Fruit fly (Drosophila melanogaster) whole organism, prepupa: ENCODE data around the gene CG6066.

Source experiments
- Blimp-1 ChIP-seq: fragments of 200-800 bp; sonication (Bioruptor generic); optimal IDR thresholded peaks from 3 replicates; lab custom pipeline; 2017; ENCODE audit warnings: missing biosample characterization, missing genetic modification characterization, mild to moderate bottlenecking, moderate library complexity, missing genetic modification reagents
- CG10631 ChIP-seq: fragments of 200-800 bp; sonication (Bioruptor generic); optimal IDR thresholded peaks from 2 replicates; lab custom pipeline; 2016; ENCODE audit warnings: missing biosample characterization, missing genetic modification characterization
- CG10669 ChIP-seq: fragments of 200-800 bp; sonication (Bioruptor generic); optimal IDR thresholded peaks from 3 replicates; lab custom pipeline; 2018; ENCODE audit warnings: missing biosample characterization, mild to moderate bottlenecking, missing genetic modification characterization, moderate library complexity
- CG11762 ChIP-seq: fragments of 200-800 bp; sonication (Bioruptor generic); optimal IDR thresholded peaks from 3 replicates; lab custom pipeline; 2016; ENCODE audit warnings: missing biosample characterization, missing genetic modification characterization; ENCODE audit not compliant: insufficient read depth
- CG11902 ChIP-seq: fragments of 200-800 bp; sonication (Bioruptor generic); optimal IDR thresholded peaks from 3 replicates; lab custom pipeline; 2016; ENCODE audit warnings: missing biosample characterization, missing genetic modification characterization
- CG15336 ChIP-seq: fragments of 200-800 bp; sonication (Bioruptor generic); IDR thresholded peaks from 2 replicates; pipeline ENCODE4 v1.3.6; 2022; ENCODE audit warnings: missing biosample characterization, missing genetic modification characterization
- CG1621 ChIP-seq: fragments of 200-800 bp; sonication (Bioruptor generic); optimal IDR thresholded peaks from 3 replicates; lab custom pipeline; 2018; ENCODE audit warnings: missing biosample characterization, mild to moderate bottlenecking, missing genetic modification characterization
- CG31627 ChIP-seq: fragments of 200-800 bp; sonication (Bioruptor generic); optimal IDR thresholded peaks from 3 replicates; lab custom pipeline; 2016; ENCODE audit warnings: missing biosample characterization, missing genetic modification characterization
- CG32006 ChIP-seq: fragments of 200-800 bp; sonication (Bioruptor generic); optimal IDR thresholded peaks from 3 replicates; lab custom pipeline; 2017; ENCODE audit warnings: missing biosample characterization, mild to moderate bottlenecking, missing genetic modification characterization
- CG34406 ChIP-seq: fragments of 200-800 bp; sonication (Bioruptor generic); optimal IDR thresholded peaks from 3 replicates; lab custom pipeline; 2016; ENCODE audit warnings: missing biosample characterization, missing genetic modification characterization
- CG6163 ChIP-seq: fragments of 200-800 bp; sonication (Bioruptor generic); IDR thresholded peaks from 3 replicates; pipeline ENCODE4 v1.3.6; 2022; ENCODE audit warnings: missing biosample characterization, missing genetic modification characterization
- CG6792 ChIP-seq: fragments of 200-800 bp; sonication (Bioruptor generic); optimal IDR thresholded peaks from 3 replicates; lab custom pipeline; 2016; ENCODE audit warnings: missing biosample characterization, missing genetic modification characterization
- CG6854 ChIP-seq: fragments of 200-800 bp; sonication (Bioruptor generic); optimal IDR thresholded peaks from 2 replicates; lab custom pipeline; 2017; ENCODE audit warnings: missing biosample characterization, mild to moderate bottlenecking, missing genetic modification characterization
- CG7368 ChIP-seq: fragments of 200-800 bp; sonication (Bioruptor generic); optimal IDR thresholded peaks from 3 replicates; lab custom pipeline; 2016; ENCODE audit warnings: missing biosample characterization, missing genetic modification characterization
- CG8119 ChIP-seq: fragments of 200-800 bp; sonication (Bioruptor generic); IDR thresholded peaks from 3 replicates; pipeline ENCODE4 v1.3.6; 2022; ENCODE audit warnings: missing biosample characterization, missing genetic modification characterization
- CG8319 ChIP-seq: fragments of 200-800 bp; sonication (Bioruptor generic); optimal IDR thresholded peaks from 3 replicates; lab custom pipeline; 2016; ENCODE audit warnings: missing biosample characterization, missing genetic modification characterization
- Eip75B ChIP-seq: fragments of 200-800 bp; sonication (Bioruptor generic); optimal IDR thresholded peaks from 3 replicates; lab custom pipeline; 2016; ENCODE audit warnings: missing biosample characterization, missing genetic modification characterization
- Eip93F ChIP-seq: fragments of 200-800 bp; sonication (Bioruptor generic); optimal IDR thresholded peaks from 2 replicates; lab custom pipeline; 2016; ENCODE audit warnings: missing biosample characterization, mild to moderate bottlenecking, missing genetic modification characterization
- Ets21C ChIP-seq: fragments of 200-800 bp; sonication (Bioruptor generic); optimal IDR thresholded peaks from 3 replicates; lab custom pipeline; 2016; ENCODE audit warnings: missing biosample characterization, missing genetic modification characterization
- Ets96B ChIP-seq: fragments of 200-800 bp; optimal IDR thresholded peaks from 2 replicates; lab custom pipeline; 2019; ENCODE audit warnings: missing biosample characterization, mild to moderate bottlenecking, missing genetic modification characterization, moderate library complexity
- Gug ChIP-seq: fragments of 200-800 bp; sonication (Bioruptor generic); IDR thresholded peaks from 2 replicates; pipeline ENCODE4 v1.3.6; 2022; ENCODE audit warnings: missing biosample characterization, missing genetic modification characterization
- Hr38 ChIP-seq: sonication (Bioruptor generic); optimal IDR thresholded peaks from 2 replicates; lab custom pipeline; 2016; ENCODE audit warnings: missing biosample characterization, missing genetic modification characterization
- Hr39 ChIP-seq: fragments of 200-800 bp; sonication (Bioruptor generic); optimal IDR thresholded peaks from 2 replicates; lab custom pipeline; 2016; ENCODE audit warnings: missing biosample characterization, missing genetic modification characterization
- Hr4 ChIP-seq: fragments of 200-800 bp; sonication (Bioruptor generic); optimal IDR thresholded peaks from 3 replicates; lab custom pipeline; 2016; ENCODE audit warnings: missing biosample characterization, missing genetic modification characterization
- Met ChIP-seq: fragments of 200-800 bp; sonication (Bioruptor generic); optimal IDR thresholded peaks from 3 replicates; lab custom pipeline; 2016; ENCODE audit warnings: missing biosample characterization, missing genetic modification characterization
- OdsH ChIP-seq: fragments of 200-800 bp; sonication (Bioruptor generic); optimal IDR thresholded peaks from 3 replicates; lab custom pipeline; 2016; ENCODE audit warnings: missing biosample characterization, missing genetic modification characterization
- Sox102F ChIP-seq: fragments of 200-800 bp; sonication (Bioruptor generic); optimal IDR thresholded peaks from 2 replicates; lab custom pipeline; 2016; ENCODE audit warnings: missing biosample characterization, mild to moderate bottlenecking, missing genetic modification characterization
- Sox14 ChIP-seq: fragments of 200-800 bp; sonication (Bioruptor generic); optimal IDR thresholded peaks from 3 replicates; lab custom pipeline; 2016; ENCODE audit warnings: missing biosample characterization, missing genetic modification characterization
- Sox15 ChIP-seq: fragments of 200-800 bp; sonication (Bioruptor generic); optimal IDR thresholded peaks from 3 replicates; lab custom pipeline; 2016; ENCODE audit warnings: missing biosample characterization, missing genetic modification characterization
- achi ChIP-seq: fragments of 200-800 bp; sonication (Bioruptor generic); optimal IDR thresholded peaks from 3 replicates; lab custom pipeline; 2016; ENCODE audit warnings: missing biosample characterization, missing genetic modification characterization
- acj6 ChIP-seq: fragments of 200-800 bp; sonication (Bioruptor generic); optimal IDR thresholded peaks from 3 replicates; lab custom pipeline; 2016; ENCODE audit warnings: missing biosample characterization, missing genetic modification characterization
- cyc ChIP-seq: fragments of 200-800 bp; sonication (Bioruptor generic); optimal IDR thresholded peaks from 3 replicates; lab custom pipeline; 2016; ENCODE audit warnings: missing biosample characterization, missing genetic modification characterization
- dsx ChIP-seq: fragments of 200-800 bp; optimal IDR thresholded peaks from 3 replicates; lab custom pipeline; 2019; ENCODE audit warnings: missing biosample characterization, mild to moderate bottlenecking, missing genetic modification characterization, moderate library complexity; ENCODE audit not compliant: poor library complexity, severe bottlenecking
- eg ChIP-seq: fragments of 200-800 bp; sonication (Bioruptor generic); IDR thresholded peaks from 3 replicates; pipeline ENCODE4 v1.3.6; 2022; ENCODE audit warnings: missing biosample characterization, missing genetic modification characterization
- fd59A ChIP-seq: fragments of 200-800 bp; sonication (Bioruptor generic); optimal IDR thresholded peaks from 2 replicates; lab custom pipeline; 2017; ENCODE audit warnings: missing biosample characterization, mild to moderate bottlenecking, missing genetic modification characterization, missing genetic modification reagents
- fkh ChIP-seq: fragments of 200-800 bp; sonication (Bioruptor generic); optimal IDR thresholded peaks from 3 replicates; lab custom pipeline; 2017; ENCODE audit warnings: missing biosample characterization, mild to moderate bottlenecking, missing genetic modification characterization, moderate library complexity
- lz ChIP-seq: fragments of 200-800 bp; sonication (Bioruptor generic); optimal IDR thresholded peaks from 3 replicates; lab custom pipeline; 2016; ENCODE audit warnings: missing biosample characterization, missing genetic modification characterization
- net ChIP-seq: fragments of 200-800 bp; sonication (Bioruptor generic); optimal IDR thresholded peaks from 3 replicates; lab custom pipeline; 2016; ENCODE audit warnings: missing biosample characterization, missing genetic modification characterization
- spab ChIP-seq: fragments of 200-800 bp; sonication (Bioruptor generic); optimal IDR thresholded peaks from 2 replicates; lab custom pipeline; 2017; ENCODE audit warnings: missing biosample characterization, mild to moderate bottlenecking, missing genetic modification characterization, missing genetic modification reagents
- svp ChIP-seq: fragments of 200-800 bp; sonication (Bioruptor generic); peaks from one replicate; lab custom pipeline; 2016; ENCODE audit warnings: missing biosample characterization, missing genetic modification characterization
- topi ChIP-seq: fragments of 200-800 bp; sonication (Bioruptor generic); optimal IDR thresholded peaks from 3 replicates; lab custom pipeline; 2016; ENCODE audit warnings: missing biosample characterization, missing genetic modification characterization
- vri ChIP-seq: fragments of 200-800 bp; sonication (Bioruptor generic); optimal IDR thresholded peaks from 3 replicates; lab custom pipeline; 2016; ENCODE audit warnings: missing biosample characterization, mild to moderate bottlenecking, missing genetic modification characterization

CG6066 gene

dm6 chr3R:27099579-27099978 lies 16.9 kb downstream of the CG6066 start, which contains the start of gene eater:
eater (minus strand) TSS chr3R:27099679.
- TF ChIP-seq acj6 (GFP tag; lab: Kevin White, UChicago) (no peak), CG10669 (GFP tag; lab: Kevin White, UChicago) (no peak), CG6854 (no peak), CG8119 (GFP tag; lab: Robert Waterston, UW) (no peak), Sox102F (no peak), Hr38 (no peak), CG15336 (GFP tag; lab: Robert Waterston, UW) (no peak), cyc (GFP tag; lab: Kevin White, UChicago) (no peak), Ets21C (GFP tag; lab: Kevin White, UChicago) (no peak), CG34406 (GFP tag; lab: Kevin White, UChicago) (no peak)

- no peak for TF ChIP-seq Hr4 (GFP tag; lab: Kevin White, UChicago)
- TF ChIP-seq CG15336 (GFP tag; lab: Robert Waterston, UW): no peak
- TF ChIP-seq net: no peak
- TF ChIP-seq topi: no peak
- TF ChIP-seq CG8119 (GFP tag; lab: Robert Waterston, UW): no peak
- TF ChIP-seq fd59A (GFP tag; lab: Kevin White, UChicago): no peak
- TF ChIP-seq CG6792: no peak
- TF ChIP-seq CG10631 (GFP tag; lab: Kevin White, UChicago): no peak
- no peak for TF ChIP-seq Hr39 (GFP tag; lab: Kevin White, UChicago)
- TF ChIP-seq Ets96B: no peak
Observed at dm6 chr3R:27098638-27099037, 17.9 kb downstream of the CG6066 start.

DNA sequence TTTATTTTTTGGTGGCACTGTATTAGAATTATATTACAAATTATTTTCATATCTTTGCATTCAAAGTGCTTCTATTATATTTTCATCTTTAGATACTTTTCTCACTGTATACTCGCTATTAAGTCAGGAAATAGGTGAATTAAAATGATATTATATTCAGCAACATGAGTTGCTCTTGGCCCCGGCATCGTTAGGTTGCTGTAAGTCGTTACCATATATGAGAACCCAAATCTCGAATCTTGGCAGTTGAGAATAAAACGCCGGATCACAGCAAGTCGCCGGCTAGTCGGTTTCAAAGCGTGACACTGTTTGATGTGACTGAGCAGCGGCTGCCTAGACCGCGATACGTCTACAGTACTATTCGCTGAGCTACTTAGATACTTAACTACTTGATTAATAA lies 22.3 kb downstream of the CG6066 start, which contains the start of gene CG14259:
CG14259 (plus strand) TSS at position 301 of the 400 bp plus-strand sequence.
- TF ChIP-seq CG8319 (GFP tag; lab: Kevin White, UChicago) (no peak), Ets21C (GFP tag; lab: Kevin White, UChicago) (no peak), CG1621 (tag; lab: Kevin White, UChicago) (no peak), Sox102F (no peak), CG8119 (GFP tag; lab: Robert Waterston, UW) (no peak), achi (GFP tag; lab: Kevin White, UChicago) (no peak), Met (no peak), fkh (GFP tag; lab: Kevin White, UChicago) (no peak), OdsH (GFP tag; lab: Kevin White, UChicago) (no peak), Blimp-1 (GFP tag; lab: Kevin White, UChicago) (no peak), svp (GFP tag; lab: Kevin White, UChicago) (no peak), Gug (GFP tag; lab: Robert Waterston, UW) (no peak)
- TF ChIP-seq, all 60 proteins: peak for 0

DNA sequence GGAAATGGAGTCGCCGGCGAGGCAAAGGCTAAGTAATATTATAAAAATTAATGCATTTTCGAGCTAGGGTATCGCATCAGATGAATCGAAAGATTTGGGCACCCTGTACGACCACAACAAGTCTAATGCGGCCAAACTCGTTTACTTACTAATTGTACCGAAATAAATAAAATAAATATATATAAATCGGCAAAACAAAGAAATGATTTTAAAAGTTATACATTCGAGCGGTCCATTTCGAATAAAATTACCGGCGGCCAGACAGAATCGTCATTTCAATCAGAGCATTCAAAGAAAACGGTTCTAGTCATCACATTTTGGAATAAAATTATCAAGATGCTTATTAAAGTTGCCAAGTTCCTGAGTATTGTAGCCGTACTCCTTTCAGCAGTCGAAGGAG lies 23.7 kb downstream of the CG6066 start, which contains the start of gene CG14258:
CG14258 (plus strand) TSS at position 301 of the 400 bp plus-strand sequence.
- TF ChIP-seq Sox15 (GFP tag; lab: Kevin White, UChicago) (no peak), CG6854 (no peak), CG11902 (no peak), CG7368 (GFP tag; lab: Kevin White, UChicago) (no peak), CG10669 (GFP tag; lab: Kevin White, UChicago) (no peak), CG6792 (no peak), Eip93F (GFP tag; lab: Kevin White, UChicago) (no peak), dsx (GFP tag; lab: Kevin White, UChicago) (no peak), CG15336 (GFP tag; lab: Robert Waterston, UW) (no peak)

- TF ChIP-seq dsx (GFP tag; lab: Kevin White, UChicago) (peak; percentile 20), CG11902 (peak; percentile 12), Hr4 (GFP tag; lab: Kevin White, UChicago) (peak; percentile 36), CG32006 (peak; percentile 44), Eip75B (GFP tag; lab: Kevin White, UChicago) (peak; percentile 24), CG11762 (GFP tag; lab: Kevin White, UChicago) (no peak), net (peak; percentile 5), lz (GFP tag; lab: Kevin White, UChicago) (peak; percentile 1), eg (GFP tag; lab: Robert Waterston, UW) (peak; percentile 53; the same call in 2 of the 3 replicates), CG15336 (GFP tag; lab: Robert Waterston, UW) (peak; percentile 22; the same call in 1 of the 2 replicates), fd59A (GFP tag; lab: Kevin White, UChicago) (peak; percentile 3), spab (GFP tag; lab: Kevin White, UChicago) (peak; percentile 4), CG6854 (no peak), CG6163 (GFP tag; lab: Robert Waterston, UW) (peak; percentile 79), CG10631 (GFP tag; lab: Kevin White, UChicago) (peak; percentile 32), CG31627 (GFP tag; lab: Kevin White, UChicago) (peak; percentile 18), OdsH (GFP tag; lab: Kevin White, UChicago) (peak; percentile 43), CG6792 (peak; percentile 33), Sox14 (peak; percentile 27), Sox15 (GFP tag; lab: Kevin White, UChicago) (no peak), vri (GFP tag; lab: Kevin White, UChicago) (peak; percentile 27)
Observed at dm6 chr3R:27092263-27092662, 24.2 kb downstream of the CG6066 start.
